Fruit fly (Drosophila melanogaster) whole organism, embryonic: ENCODE results near the gene mRpS10.

Source experiments
- Aef1 ChIP-seq: fragments of 200-800 bp; sonication (Bioruptor generic); IDR thresholded peaks from 3 replicates; pipeline ENCODE4 v1.3.6; 2022; ENCODE audit warnings: missing biosample characterization, missing genetic modification characterization
- CG10209 ChIP-seq: fragments of 200-800 bp; sonication (Bioruptor generic); optimal IDR thresholded peaks from 3 replicates; lab custom pipeline; 2017; ENCODE audit warnings: missing biosample characterization, mild to moderate bottlenecking, missing genetic modification characterization, missing genetic modification reagents
- CG10543 ChIP-seq: fragments of 200-800 bp; sonication (Bioruptor generic); optimal IDR thresholded peaks from 3 replicates; lab custom pipeline; 2017; ENCODE audit warnings: missing biosample characterization, mild to moderate bottlenecking, missing genetic modification characterization, moderate library complexity
- CG10959 ChIP-seq: fragments of 200-800 bp; sonication (Bioruptor generic); IDR thresholded peaks from 2 replicates; pipeline ENCODE4 v1.3.6; 2022; ENCODE audit warnings: missing biosample characterization, missing genetic modification characterization
- CG12219 ChIP-seq: fragments of 200-800 bp; sonication (Bioruptor generic); optimal IDR thresholded peaks from 3 replicates; lab custom pipeline; 2018; ENCODE audit warnings: missing biosample characterization, mild to moderate bottlenecking, missing genetic modification characterization
- CG16779 ChIP-seq: fragments of 200-800 bp; sonication (Bioruptor generic); IDR thresholded peaks from 2 replicates; pipeline ENCODE4 v1.3.6; 2022; ENCODE audit warnings: missing biosample characterization, missing genetic modification characterization
- CG17186 ChIP-seq: fragments of 200-800 bp; sonication (Bioruptor generic); optimal IDR thresholded peaks from 3 replicates; lab custom pipeline; 2017; ENCODE audit warnings: missing biosample characterization, missing genetic modification reagents, missing genetic modification characterization
- CG17612 ChIP-seq: fragments of 200-800 bp; sonication (Bioruptor generic); IDR thresholded peaks from 2 replicates; pipeline ENCODE4 v1.3.6; 2022; ENCODE audit warnings: missing biosample characterization, missing genetic modification characterization
- CG17829 ChIP-seq: fragments of 200-800 bp; optimal IDR thresholded peaks from 2 replicates; lab custom pipeline; 2019; ENCODE audit warnings: missing biosample characterization, mild to moderate bottlenecking, missing genetic modification characterization, moderate library complexity
- CG2889 ChIP-seq: fragments of 200-800 bp; sonication (Bioruptor generic); IDR thresholded peaks from 3 replicates; pipeline ENCODE4 v1.3.6; 2022; ENCODE audit warnings: missing biosample characterization, missing genetic modification characterization
- CG3163 ChIP-seq: fragments of 200-800 bp; sonication (Bioruptor generic); optimal IDR thresholded peaks from 3 replicates; lab custom pipeline; 2016; ENCODE audit warnings: missing biosample characterization, missing genetic modification characterization
- CG32767 ChIP-seq: fragments of 200-800 bp; sonication (Bioruptor generic); IDR thresholded peaks from 2 replicates; pipeline ENCODE4 v1.3.6; 2022; ENCODE audit warnings: missing biosample characterization, missing genetic modification characterization
- CG34422 ChIP-seq: fragments of 200-800 bp; sonication (Bioruptor generic); IDR thresholded peaks from 3 replicates; pipeline ENCODE4 v1.3.6; 2022; ENCODE audit warnings: missing biosample characterization, missing genetic modification characterization
- CG4820 ChIP-seq: fragments of 200-800 bp; sonication (Bioruptor generic); optimal IDR thresholded peaks from 3 replicates; lab custom pipeline; 2016; ENCODE audit warnings: missing biosample characterization, missing genetic modification characterization
- CG7271 ChIP-seq: fragments of 200-800 bp; sonication (Bioruptor generic); optimal IDR thresholded peaks from 2 replicates; lab custom pipeline; 2018; ENCODE audit warnings: missing biosample characterization, mild to moderate bottlenecking, missing genetic modification characterization, moderate library complexity
- CG7372 ChIP-seq: fragments of 200-800 bp; sonication (Bioruptor generic); IDR thresholded peaks from 2 replicates; pipeline ENCODE4 v1.3.6; 2022; ENCODE audit warnings: missing biosample characterization, missing genetic modification characterization
- CG7839 ChIP-seq: fragments of 200-800 bp; sonication (Bioruptor generic); optimal IDR thresholded peaks from 3 replicates; lab custom pipeline; 2018; ENCODE audit warnings: missing biosample characterization, mild to moderate bottlenecking, missing genetic modification characterization, moderate library complexity
- CG9437 ChIP-seq: fragments of 200-800 bp; sonication (Bioruptor generic); optimal IDR thresholded peaks from 2 replicates; lab custom pipeline; 2018; ENCODE audit warnings: missing biosample characterization, mild to moderate bottlenecking, missing genetic modification characterization
- CG9797 ChIP-seq: fragments of 200-800 bp; sonication (Bioruptor generic); optimal IDR thresholded peaks from 3 replicates; lab custom pipeline; 2018; ENCODE audit warnings: missing biosample characterization, mild to moderate bottlenecking, missing genetic modification characterization
- CoRest ChIP-seq: fragments of 200-800 bp; sonication (Bioruptor generic); optimal IDR thresholded peaks from 3 replicates; lab custom pipeline; 2018; ENCODE audit warnings: missing biosample characterization, mild to moderate bottlenecking, missing genetic modification characterization, moderate library complexity
- Dip3 ChIP-seq: fragments of 200-800 bp; sonication (Bioruptor generic); optimal IDR thresholded peaks from 3 replicates; lab custom pipeline; 2016; ENCODE audit warnings: missing biosample characterization, missing genetic modification characterization
- HLH3B ChIP-seq: fragments of 200-800 bp; sonication (Bioruptor generic); IDR thresholded peaks from 2 replicates; pipeline ENCODE4 v1.3.6; 2022; ENCODE audit warnings: missing biosample characterization, missing genetic modification characterization
- Jarid2 ChIP-seq: fragments of 200-800 bp; sonication (Bioruptor generic); optimal IDR thresholded peaks from 3 replicates; lab custom pipeline; 2017; ENCODE audit warnings: mild to moderate bottlenecking, missing biosample characterization, missing genetic modification reagents, missing genetic modification characterization
- Mad ChIP-seq: fragments of 200-800 bp; sonication (Bioruptor generic); optimal IDR thresholded peaks from 2 replicates; lab custom pipeline; 2016; ENCODE audit warnings: missing biosample characterization, missing genetic modification characterization
- Mes4 ChIP-seq: fragments of 200-800 bp; sonication (Bioruptor generic); optimal IDR thresholded peaks from 2 replicates; lab custom pipeline; 2016; ENCODE audit warnings: missing biosample characterization, missing genetic modification characterization
- PHDP ChIP-seq: fragments of 200-800 bp; sonication (Bioruptor generic); optimal IDR thresholded peaks from 3 replicates; lab custom pipeline; 2018; ENCODE audit warnings: missing biosample characterization, mild to moderate bottlenecking, missing genetic modification characterization, moderate library complexity
- Rx ChIP-seq: fragments of 200-800 bp; sonication (Bioruptor generic); IDR thresholded peaks from 2 replicates; pipeline ENCODE4 v1.3.6; 2022; ENCODE audit warnings: missing biosample characterization, missing genetic modification characterization
- Scr ChIP-seq: fragments of 200-800 bp; sonication (Bioruptor generic); IDR thresholded peaks from 2 replicates; pipeline ENCODE4 v1.3.6; 2022; ENCODE audit warnings: missing biosample characterization, missing genetic modification characterization; ENCODE audit not compliant: partially characterized antibody
- ap ChIP-seq: fragments of 200-800 bp; sonication (Bioruptor generic); IDR thresholded peaks from 2 replicates; pipeline ENCODE4 v1.3.6; 2022; ENCODE audit warnings: missing biosample characterization, missing genetic modification characterization
- ase ChIP-seq: fragments of 200-800 bp; sonication (Bioruptor generic); IDR thresholded peaks from 3 replicates; pipeline ENCODE4 v1.3.6; 2022; ENCODE audit warnings: missing biosample characterization, missing genetic modification characterization
- cad ChIP-seq: fragments of >200 bp; optimal IDR thresholded peaks from 2 replicates; lab custom pipeline; 2017; ENCODE audit warnings: missing biosample characterization, missing genetic modification characterization
- cato ChIP-seq: fragments of 200-800 bp; sonication (Bioruptor generic); optimal IDR thresholded peaks from 2 replicates; lab custom pipeline; 2016; ENCODE audit warnings: missing biosample characterization, missing genetic modification characterization, borderline replicate concordance
- crp ChIP-seq, 2 experiments: fragments of 200-800 bp; sonication (Bioruptor generic); optimal IDR thresholded peaks; 2 replicates in 1 of 2; 3 replicates in 1 of 2; lab custom pipeline; 2017; ENCODE audit warnings: missing biosample characterization in 2 of 2, missing genetic modification characterization in 2 of 2, mild to moderate bottlenecking in 1 of 2, moderate library complexity in 1 of 2
- cwo ChIP-seq: fragments of 200-800 bp; sonication (Bioruptor generic); optimal IDR thresholded peaks from 3 replicates; lab custom pipeline; 2017; ENCODE audit warnings: missing biosample characterization, missing genetic modification characterization, mild to moderate bottlenecking, moderate library complexity, missing genetic modification reagents
- da ChIP-seq: fragments of 200-800 bp; sonication (Bioruptor generic); optimal IDR thresholded peaks from 2 replicates; lab custom pipeline; 2016; ENCODE audit warnings: missing biosample characterization, missing genetic modification characterization
- dati ChIP-seq: fragments of 200-800 bp; sonication (Bioruptor generic); IDR thresholded peaks from 2 replicates; pipeline ENCODE4 v1.3.6; 2022; ENCODE audit warnings: missing biosample characterization, missing genetic modification characterization
- dmrt99B ChIP-seq: fragments of 200-800 bp; sonication (Bioruptor generic); optimal IDR thresholded peaks from 2 replicates; lab custom pipeline; 2018; ENCODE audit warnings: missing biosample characterization, mild to moderate bottlenecking, missing genetic modification characterization, moderate library complexity
- fd3F ChIP-seq: fragments of 200-800 bp; sonication (Bioruptor generic); optimal IDR thresholded peaks from 2 replicates; lab custom pipeline; 2018; ENCODE audit warnings: missing biosample characterization, mild to moderate bottlenecking, missing genetic modification characterization, moderate library complexity
- fd64A ChIP-seq: fragments of 200-800 bp; sonication (Bioruptor generic); optimal IDR thresholded peaks from 3 replicates; lab custom pipeline; 2018; ENCODE audit warnings: missing biosample characterization, mild to moderate bottlenecking, missing genetic modification characterization
- grau ChIP-seq: fragments of 200-800 bp; optimal IDR thresholded peaks from 3 replicates; lab custom pipeline; 2019; ENCODE audit warnings: missing biosample characterization, mild to moderate bottlenecking, missing genetic modification characterization, moderate library complexity
- gt ChIP-seq: fragments of 200-800 bp; sonication (Bioruptor generic); IDR thresholded peaks from 2 replicates; pipeline ENCODE4 v1.3.6; 2022; ENCODE audit warnings: missing biosample characterization, missing genetic modification characterization
- jumu ChIP-seq: fragments of 200-800 bp; sonication (Bioruptor generic); optimal IDR thresholded peaks from 3 replicates; lab custom pipeline; 2016; ENCODE audit warnings: missing biosample characterization, missing genetic modification characterization
- maf-S ChIP-seq: fragments of 200-800 bp; sonication (Bioruptor generic); optimal IDR thresholded peaks from 2 replicates; lab custom pipeline; 2016; ENCODE audit warnings: missing biosample characterization, missing genetic modification characterization
- otp ChIP-seq: fragments of 200-800 bp; sonication (Bioruptor generic); IDR thresholded peaks from 3 replicates; pipeline ENCODE4, ENCODE4 v1.3.6; 2022; ENCODE audit warnings: missing biosample characterization, missing genetic modification characterization
- p53 ChIP-seq: fragments of 200-800 bp; sonication (Bioruptor generic); optimal IDR thresholded peaks from 2 replicates; lab custom pipeline; 2016; ENCODE audit warnings: missing biosample characterization, missing genetic modification characterization
- psq ChIP-seq: fragments of 200-800 bp; sonication (Bioruptor generic); optimal IDR thresholded peaks from 2 replicates; lab custom pipeline; 2017; ENCODE audit warnings: missing biosample characterization, missing genetic modification characterization
- ranshi ChIP-seq: fragments of 200-800 bp; sonication (Bioruptor generic); IDR thresholded peaks from 2 replicates; pipeline ENCODE4 v1.3.6; 2022; ENCODE audit warnings: missing biosample characterization, missing genetic modification characterization
- sob ChIP-seq: fragments of 200-800 bp; sonication (Bioruptor generic); IDR thresholded peaks from 2 replicates; pipeline ENCODE4 v1.3.6; 2022; ENCODE audit warnings: missing biosample characterization, missing genetic modification characterization
- toy ChIP-seq: fragments of 200-800 bp; sonication (Bioruptor generic); IDR thresholded peaks from 2 replicates; pipeline ENCODE4 v1.3.6; 2022; ENCODE audit warnings: missing biosample characterization, missing genetic modification characterization
- ttk ChIP-seq: fragments of 200-800 bp; sonication (Bioruptor generic); IDR thresholded peaks from 2 replicates; pipeline ENCODE4 v2.1.2; 2022; ENCODE audit warnings: missing biosample characterization, missing genetic modification characterization
- zen2 ChIP-seq: fragments of 200-800 bp; sonication (Bioruptor generic); IDR thresholded peaks from 3 replicates; pipeline ENCODE4 v1.3.6; 2022; ENCODE audit warnings: missing biosample characterization, missing genetic modification characterization; ENCODE audit not compliant: partially characterized antibody

Gene mRpS10

DNA sequence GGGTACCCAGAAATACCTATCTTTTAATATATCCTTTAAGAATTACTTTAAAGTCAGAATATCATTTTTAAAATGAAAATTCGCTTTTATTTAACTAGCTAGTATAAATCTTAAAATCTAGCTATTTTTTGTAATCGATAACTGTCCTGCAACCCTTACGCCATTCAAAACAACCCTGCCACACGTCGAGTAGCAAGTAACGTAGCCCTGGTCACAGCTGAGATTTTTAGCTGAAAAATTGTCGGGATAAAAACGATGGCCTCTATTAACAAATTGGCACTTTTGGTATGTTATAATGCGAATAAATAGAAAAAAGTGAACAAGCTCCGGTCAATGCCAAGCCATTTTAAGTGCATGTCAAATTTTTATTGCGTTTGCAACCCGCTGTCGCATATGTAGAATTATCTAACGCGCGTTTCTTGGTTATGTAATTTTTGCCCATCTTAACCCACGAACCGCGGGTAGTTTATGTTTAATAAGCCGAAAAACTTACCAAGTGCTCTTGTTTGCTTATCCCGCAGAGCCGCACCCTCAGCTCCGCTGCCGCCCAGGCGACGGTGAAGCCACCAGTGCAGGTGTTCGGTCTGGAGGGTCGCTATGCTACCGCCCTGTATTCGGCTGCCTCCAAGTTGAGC is 36.1 kb downstream of the mRpS10 start, which contains the start of gene ATPsynO (continued):
- TF ChIP-seq CG4820 (GFP tag; lab: Kevin White, UChicago) = no peak
- TF ChIP-seq ap (GFP tag; lab: Robert Waterston, UW) = no peak
- peak; percentile 12 for TF ChIP-seq CG7271 (tag; lab: Kevin White, UChicago)
- TF ChIP-seq dati (GFP tag; lab: Robert Waterston, UW) = no peak
- TF ChIP-seq p53 (GFP tag; lab: Kevin White, UChicago) = no peak
- TF ChIP-seq Jarid2 (GFP tag; lab: Kevin White, UChicago) = no peak
- no peak for TF ChIP-seq CG16779 (GFP tag; lab: Robert Waterston, UW)
- no peak for TF ChIP-seq CG12219 (GFP tag; lab: Kevin White, UChicago)
- TF ChIP-seq CG7372 (GFP tag; lab: Robert Waterston, UW) = no peak
- no peak for TF ChIP-seq Dip3 (GFP tag; lab: Kevin White, UChicago)
- TF ChIP-seq CG2889 (GFP tag; lab: Robert Waterston, UW) = no peak
- no peak for TF ChIP-seq cato (GFP tag; lab: Kevin White, UChicago)
- TF ChIP-seq CG17186 = peak; percentile 15
- TF ChIP-seq jumu (GFP tag; lab: Kevin White, UChicago) = no peak
- TF ChIP-seq PHDP = peak; percentile 14
- TF ChIP-seq psq (GFP tag; lab: Kevin White, UChicago) = no peak
- TF ChIP-seq ase (GFP tag; lab: Robert Waterston, UW) = no peak
- no peak for TF ChIP-seq CG9437 (GFP tag; lab: Kevin White, UChicago)
- TF ChIP-seq otp (GFP tag; lab: Robert Waterston, UW) = no peak
- TF ChIP-seq crp (GFP tag; optimal IDR thresholded peaks at IDR 0.05; lab: Kevin White, UChicago) = peak; percentile 8 to 86
- TF ChIP-seq fd64A (GFP tag; lab: Kevin White, UChicago) = no peak
- TF ChIP-seq CG7839 (tag; lab: Kevin White, UChicago) = no peak
- no peak for TF ChIP-seq Mes4 (GFP tag; lab: Kevin White, UChicago)
- TF ChIP-seq CG34422 = peak; percentile 46; the same call in 1 of the 3 replicates
- TF ChIP-seq toy (GFP tag; lab: Robert Waterston, UW) = no peak
- peak; percentile 12 for TF ChIP-seq CG9797 (GFP tag; lab: Kevin White, UChicago)
- TF ChIP-seq cwo = no peak
- no peak for TF ChIP-seq da (GFP tag; lab: Kevin White, UChicago)
- TF ChIP-seq HLH3B (GFP tag; lab: Robert Waterston, UW) = no peak
- TF ChIP-seq CG17829 (tag; lab: Kevin White, UChicago) = peak; percentile 69
- TF ChIP-seq Mad (GFP tag; lab: Kevin White, UChicago) = no peak
- peak; percentile 44 for TF ChIP-seq grau
- no peak for TF ChIP-seq fd3F (GFP tag; lab: Kevin White, UChicago)
- no peak for TF ChIP-seq sob (GFP tag; lab: Robert Waterston, UW)
- TF ChIP-seq gt (GFP tag; lab: Robert Waterston, UW) = no peak
- TF ChIP-seq CG10209 (GFP tag; lab: Kevin White, UChicago) = no peak
- no peak for TF ChIP-seq zen2 (GFP tag; lab: Robert Waterston, UW)
- no peak for TF ChIP-seq Rx (GFP tag; lab: Robert Waterston, UW)
- TF ChIP-seq Scr (GFP tag; lab: Robert Waterston, UW) = no peak; the same call in 1 of the 2 replicates
- TF ChIP-seq CG32767 (GFP tag; lab: Robert Waterston, UW) = no peak
- no peak for TF ChIP-seq cad (GFP tag; lab: Kevin White, UChicago)
- TF ChIP-seq CG10959 (GFP tag; lab: Robert Waterston, UW) = no peak
- no peak for TF ChIP-seq ranshi (GFP tag; lab: Robert Waterston, UW)
- TF ChIP-seq ttk (GFP tag; lab: Robert Waterston, UW) = no peak
- no peak for TF ChIP-seq maf-S (GFP tag; lab: Kevin White, UChicago)
- no peak for TF ChIP-seq CoRest (tag; lab: Kevin White, UChicago)
- TF ChIP-seq CG10543 (GFP tag; lab: Kevin White, UChicago) = no peak
- no peak for TF ChIP-seq dmrt99B (tag; lab: Kevin White, UChicago)
- no peak for TF ChIP-seq CG3163
- TF ChIP-seq CG17612 (GFP tag; lab: Robert Waterston, UW) = no peak
- no peak for TF ChIP-seq Aef1 (GFP tag; lab: Robert Waterston, UW)
